Worm (Caenorhabditis elegans) whole organism, mixed stage, embryonic: ENCODE measurements around the gene F49C5.7.

Experiments
- blmp-1 ChIP-seq: fragments of 150-350 bp; optimal IDR thresholded peaks from 2 replicates; lab custom pipeline; 2014; ENCODE audit warnings: missing biosample characterization, missing genetic modification characterization
- ceh-83 ChIP-seq: fragments of 200-800 bp; sonication (Bioruptor generic); optimal IDR thresholded peaks from 2 replicates; lab custom pipeline; 2018; ENCODE audit warnings: mild to moderate bottlenecking, missing genetic modification characterization, missing compliant biosample characterization
- flh-1 ChIP-seq: fragments of 200-800 bp; sonication (Bioruptor generic); optimal IDR thresholded peaks from 2 replicates; lab custom pipeline; 2018; ENCODE audit warnings: mild to moderate bottlenecking, missing genetic modification characterization, moderate library complexity, missing compliant biosample characterization
- lin-13 ChIP-seq: fragments of 150-350 bp; optimal IDR thresholded peaks from 2 replicates; lab custom pipeline; 2014; ENCODE audit warnings: missing biosample characterization, missing genetic modification characterization
- lin-32 ChIP-seq: fragments of 200-800 bp; sonication (Bioruptor generic); optimal IDR thresholded peaks from 2 replicates; lab custom pipeline; 2018; ENCODE audit warnings: mild to moderate bottlenecking, missing genetic modification characterization, missing compliant biosample characterization
- mab-5 ChIP-seq: fragments of 150-350 bp; optimal IDR thresholded peaks from 2 replicates; lab custom pipeline; 2014; ENCODE audit warnings: missing biosample characterization, missing genetic modification characterization
- nhr-12 ChIP-seq: fragments of 150-350 bp; optimal IDR thresholded peaks from 2 replicates; lab custom pipeline; 2014; ENCODE audit warnings: missing biosample characterization, missing genetic modification characterization
- nhr-237 ChIP-seq: fragments of 150-350 bp; optimal IDR thresholded peaks from 2 replicates; lab custom pipeline; 2014; ENCODE audit warnings: missing biosample characterization, missing genetic modification characterization
- nhr-28 ChIP-seq: fragments of 150-350 bp; optimal IDR thresholded peaks from 2 replicates; lab custom pipeline; 2014; ENCODE audit warnings: missing biosample characterization, missing genetic modification characterization
- nhr-76 ChIP-seq: sonication (generic microtip); optimal IDR thresholded peaks from 2 replicates; lab custom pipeline; 2017; ENCODE audit warnings: missing biosample characterization, missing genetic modification characterization
- unc-39 ChIP-seq: fragments of 150-350 bp; optimal IDR thresholded peaks from 2 replicates; lab custom pipeline; 2014; ENCODE audit warnings: missing biosample characterization, missing genetic modification characterization
- unc-62 ChIP-seq: fragments of 150-350 bp; optimal IDR thresholded peaks from 2 replicates; lab custom pipeline; 2014; ENCODE audit warnings: missing biosample characterization, missing genetic modification reagents, missing genetic modification characterization
- ztf-11 ChIP-seq: fragments of 150-350 bp; optimal IDR thresholded peaks from 2 replicates; lab custom pipeline; 2014; ENCODE audit warnings: missing biosample characterization, missing genetic modification characterization

ce11 chrII:12603667-12604621 is 38.0 kb downstream of the F49C5.7 start, which contains the start of the genes ceh-100 and lips-15:
- TF ChIP-seq ceh-83 (GFP tag; lab: Kevin White, UChicago) (no peak), unc-39 (no peak), nhr-28 (tag; lab: Kevin White, UChicago) (no peak), ztf-11 (tag; lab: Kevin White, UChicago) (no peak), lin-13 (tag; lab: Kevin White, UChicago) (no peak), unc-62 (GFP tag; lab: Kevin White, UChicago) (no peak), mab-5 (no peak), nhr-237 (tag; lab: Kevin White, UChicago) (no peak), lin-32 (GFP tag; lab: Kevin White, UChicago) (no peak), nhr-12 (no peak), flh-1 (GFP tag; lab: Kevin White, UChicago) (no peak), nhr-76 (no peak), blmp-1 (tag; lab: Kevin White, UChicago) (no peak)
